Worm (Caenorhabditis elegans) whole organism, young adult: ENCODE measurements around the gene B0244.10.

Source experiments
- B0261.1 ChIP-seq: sonication (generic microtip); optimal IDR thresholded peaks from 2 replicates; lab custom pipeline; 2016; ENCODE audit warnings: mild to moderate bottlenecking, missing genetic modification characterization, moderate library complexity, missing compliant biosample characterization
- F33H1.4 ChIP-seq: fragments of 200-800 bp; sonication (Bioruptor generic); IDR thresholded peaks from 2 replicates; pipeline ENCODE4 v1.3.6; 2022; ENCODE audit warnings: missing genetic modification reagents, missing genetic modification characterization, missing compliant biosample characterization
- F39B2.1 ChIP-seq: fragments of 200-800 bp; sonication (Bioruptor generic); IDR thresholded peaks from 2 replicates; pipeline ENCODE4 v1.3.6; 2022; ENCODE audit warnings: missing genetic modification reagents, missing genetic modification characterization, missing compliant biosample characterization
- K12H6.12 ChIP-seq: fragments of 200-800 bp; sonication (Bioruptor generic); optimal IDR thresholded peaks from 2 replicates; lab custom pipeline; 2018; ENCODE audit warnings: mild to moderate bottlenecking, missing genetic modification characterization, missing compliant biosample characterization
- Y53F4B.3 ChIP-seq: fragments of 200-800 bp; sonication (Bioruptor generic); IDR thresholded peaks from 2 replicates; pipeline ENCODE4 v1.3.6; 2022; ENCODE audit warnings: missing genetic modification reagents, missing genetic modification characterization, missing compliant biosample characterization
- Y95B8A.8 ChIP-seq: fragments of 200-800 bp; sonication (Bioruptor generic); IDR thresholded peaks from 2 replicates; pipeline ENCODE4 v1.3.6; 2022; ENCODE audit warnings: missing genetic modification reagents, missing genetic modification characterization, missing compliant biosample characterization
- ZK185.1 ChIP-seq: sonication (generic microtip); optimal IDR thresholded peaks from 2 replicates; lab custom pipeline; 2016; ENCODE audit warnings: mild to moderate bottlenecking, missing genetic modification characterization, missing compliant biosample characterization; ENCODE audit not compliant: poor library complexity, severe bottlenecking
- aptf-2 ChIP-seq: fragments of 200-800 bp; sonication (Bioruptor generic); conservative IDR thresholded peaks from 2 replicates; pipeline ENCODE4 v1.3.6; 2022; ENCODE audit warnings: missing genetic modification reagents, missing genetic modification characterization, missing compliant biosample characterization
- atf-7 ChIP-seq: sonication (generic microtip); optimal IDR thresholded peaks from 2 replicates; lab custom pipeline; 2017; ENCODE audit warnings: mild to moderate bottlenecking, missing genetic modification characterization, missing compliant biosample characterization
- ccch-3 ChIP-seq: fragments of 200-800 bp; sonication (Bioruptor generic); optimal IDR thresholded peaks from 2 replicates; lab custom pipeline; 2018; ENCODE audit warnings: mild to moderate bottlenecking, missing genetic modification characterization, missing compliant biosample characterization
- ceh-79 ChIP-seq: sonication (generic microtip); optimal IDR thresholded peaks from 2 replicates; lab custom pipeline; 2017; ENCODE audit warnings: mild to moderate bottlenecking, missing genetic modification characterization, missing compliant biosample characterization
- ekl-4 ChIP-seq: fragments of 200-800 bp; sonication (Bioruptor generic); IDR thresholded peaks from 2 replicates; pipeline ENCODE4 v1.3.6; 2022; ENCODE audit warnings: missing genetic modification reagents, missing genetic modification characterization, missing compliant biosample characterization
- hmg-1.2 ChIP-seq: fragments of 200-800 bp; sonication (Bioruptor generic); IDR thresholded peaks from 2 replicates; pipeline ENCODE4 v1.3.6; 2022; ENCODE audit warnings: missing genetic modification reagents, missing genetic modification characterization, missing compliant biosample characterization
- hrde-1 ChIP-seq: sonication (generic microtip); optimal IDR thresholded peaks from 2 replicates; lab custom pipeline; 2016; ENCODE audit warnings: missing genetic modification characterization, mild to moderate bottlenecking, missing compliant biosample characterization, moderate library complexity, missing genotype, missing genetic modification reagents, borderline replicate concordance
- hsf-1 ChIP-seq: fragments of 200-800 bp; sonication (Bioruptor generic); IDR thresholded peaks from 2 replicates; pipeline ENCODE4 v1.3.6; 2022; ENCODE audit warnings: missing genetic modification reagents, missing genetic modification characterization, missing compliant biosample characterization
- lin-26 ChIP-seq: fragments of 200-800 bp; sonication (Bioruptor generic); IDR thresholded peaks from 2 replicates; pipeline ENCODE4 v1.3.6; 2022; ENCODE audit warnings: missing genetic modification reagents, missing genetic modification characterization, missing compliant biosample characterization
- lsl-1 ChIP-seq: fragments of 200-800 bp; sonication (Bioruptor generic); optimal IDR thresholded peaks from 2 replicates; lab custom pipeline; 2018; ENCODE audit warnings: mild to moderate bottlenecking, missing genetic modification characterization, moderate library complexity, missing compliant biosample characterization
- madf-10 ChIP-seq: sonication (generic microtip); optimal IDR thresholded peaks from 2 replicates; lab custom pipeline; 2016; ENCODE audit warnings: mild to moderate bottlenecking, missing genetic modification characterization, missing compliant biosample characterization
- madf-6 ChIP-seq: fragments of 200-800 bp; sonication (Bioruptor generic); IDR thresholded peaks from 2 replicates; pipeline ENCODE4 v1.3.6; 2022; ENCODE audit warnings: missing genetic modification reagents, missing genetic modification characterization, missing compliant biosample characterization
- nfyb-1 ChIP-seq: fragments of 200-800 bp; sonication (Bioruptor generic); IDR thresholded peaks from 2 replicates; pipeline ENCODE4 v1.3.6; 2022; ENCODE audit warnings: missing genetic modification reagents, missing genetic modification characterization, missing compliant biosample characterization
- nhr-80 ChIP-seq: sonication (generic microtip); optimal IDR thresholded peaks from 2 replicates; lab custom pipeline; 2016; ENCODE audit warnings: missing genetic modification characterization, missing compliant biosample characterization
- rcor-1 ChIP-seq: fragments of 200-800 bp; sonication (Bioruptor generic); IDR thresholded peaks from 2 replicates; pipeline ENCODE4 v1.3.6; 2022; ENCODE audit warnings: missing genetic modification reagents, missing genetic modification characterization, missing compliant biosample characterization
- sdz-38 ChIP-seq: sonication (generic microtip); optimal IDR thresholded peaks from 2 replicates; lab custom pipeline; 2016; ENCODE audit warnings: missing genotype, missing genetic modification characterization, missing compliant biosample characterization
- snpc-1.3 ChIP-seq: sonication (generic microtip); optimal IDR thresholded peaks from 2 replicates; lab custom pipeline; 2017; ENCODE audit warnings: missing genetic modification characterization, mild to moderate bottlenecking, missing compliant biosample characterization, antibody characterized with exemption, moderate library complexity, missing genotype, missing genetic modification reagents; ENCODE audit not compliant: insufficient read depth
- snpc-4 ChIP-seq, 5 experiments: fragments of 150-350 bp in 1 of 5; sonication (generic microtip) in 4 of 5; optimal IDR thresholded peaks; 2 replicates each; lab custom pipeline; 2014 to 2018; ENCODE audit warnings: missing genetic modification characterization in 5 of 5, missing biosample characterization in 3 of 5, antibody characterized with exemption in 2 of 5, mild to moderate bottlenecking in 2 of 5, missing compliant biosample characterization in 2 of 5, missing genotype in 2 of 5, moderate library complexity in 2 of 5, missing genetic modification reagents in 1 of 5
- zfh-2 ChIP-seq: fragments of 200-800 bp; sonication (Bioruptor generic); conservative IDR thresholded peaks from 2 replicates; pipeline ENCODE4 v1.3.6; 2022; ENCODE audit warnings: missing genetic modification reagents, missing genetic modification characterization, missing compliant biosample characterization
- ztf-18 ChIP-seq: sonication (generic microtip); optimal IDR thresholded peaks from 2 replicates; lab custom pipeline; 2016; ENCODE audit warnings: missing genotype, mild to moderate bottlenecking, missing genetic modification characterization, missing compliant biosample characterization
- ztf-25 ChIP-seq: fragments of 200-800 bp; sonication (Bioruptor generic); IDR thresholded peaks from 2 replicates; pipeline ENCODE4 v1.3.6; 2022; ENCODE audit warnings: missing genetic modification reagents, missing genetic modification characterization, missing compliant biosample characterization

The B0244.10 gene

ce11 chrIII:5727827-5728226, 7.1 kb upstream of the B0244.10 start, which contains the start of gene egg-1 (continued):
- TF ChIP-seq ztf-25 (GFP tag; lab: Robert Waterston, UW), result no peak
- no peak for TF ChIP-seq ceh-79 (tag; lab: Kevin White, UChicago)

- TF ChIP-seq lin-26, result no peak
- TF ChIP-seq F39B2.1 (GFP tag; lab: Robert Waterston, UW), result no peak
- no peak for TF ChIP-seq K12H6.12 (tag; lab: Kevin White, UChicago)
- 0 out of 2 replicates have a peak, but pooled peaks have one; percentile 9 for TF ChIP-seq hmg-1.2 (GFP tag; lab: Robert Waterston, UW)
- no peak for TF ChIP-seq B0261.1 (tag; lab: Kevin White, UChicago)
- no peak for TF ChIP-seq atf-7 (tag; lab: Kevin White, UChicago)
- TF ChIP-seq, all 124 proteins: peak for 1
Measured at ce11 chrIII:5729367-5729766, 5.6 kb upstream of the B0244.10 start.

- TF ChIP-seq hrde-1 (tag; lab: Kevin White, UChicago) (peak; percentile 21), lsl-1 (GFP tag; lab: Kevin White, UChicago) (peak; percentile 21), sdz-38 (tag; lab: Kevin White, UChicago) (no peak), nfyb-1 (GFP tag; lab: Robert Waterston, UW) (no peak), ztf-18 (tag; lab: Kevin White, UChicago) (no peak), rcor-1 (no peak), zfh-2 (GFP tag; lab: Robert Waterston, UW) (no peak), madf-6 (GFP tag; lab: Robert Waterston, UW) (peak; percentile 61), F33H1.4 (GFP tag; lab: Robert Waterston, UW) (0 out of 2 replicates have a peak, but pooled peaks have one; percentile 15), ZK185.1 (tag; lab: Kevin White, UChicago) (no peak), snpc-1.3 (tag; lab: Kevin White, UChicago) (no peak), Y95B8A.8 (0 out of 2 replicates have a peak, but pooled peaks have one; percentile 20), Y53F4B.3 (GFP tag; lab: Robert Waterston, UW) (no peak), ekl-4 (0 out of 2 replicates have a peak, but pooled peaks have one; percentile 54), hsf-1 (GFP tag; lab: Robert Waterston, UW) (no peak), ccch-3 (GFP tag; lab: Kevin White, UChicago) (no peak)
- TF ChIP-seq, all 124 proteins: peak for 6
Measured at ce11 chrIII:5730041-5730440, 4.9 kb upstream of the B0244.10 start.

- TF ChIP-seq atf-7 (tag; lab: Kevin White, UChicago) (no peak), nhr-80 (tag; lab: Kevin White, UChicago) (peak; percentile 16)
Measured at ce11 chrIII:5730980-5731636, 3.9 kb upstream of the B0244.10 start, which contains the start of the genes B0244.9 and B0244.7. Gene B0244.9, minus strand, starts transcription at chrIII:5731030. Gene B0244.7, plus strand, starts transcription at chrIII:5731501.

- peak; percentile 0 for TF ChIP-seq nhr-80 (tag; lab: Kevin White, UChicago)
- TF ChIP-seq madf-10 (tag; lab: Kevin White, UChicago), result no peak
Measured at ce11 chrIII:5732925-5733324, 2.0 kb upstream of the B0244.10 start, which contains the start of gene B0244.17. Gene B0244.17, plus strand, starts transcription at chrIII:5733225.

ce11 chrIII:5734328-5734727, 630 bp upstream of the B0244.10 start:
- TF ChIP-seq aptf-2 (GFP tag; lab: Robert Waterston, UW) (no peak), snpc-4 (GFP tag; optimal IDR thresholded peaks at IDR 0.05; lab: Kevin White, UChicago) (no peak), snpc-4 (tag; optimal IDR thresholded peaks at IDR 0.05; lab: Kevin White, UChicago) (peak in 2 of 4 experiments; percentile 45 to 66)
